Fruit fly (Drosophila melanogaster): ENCODE results near the gene CG4617.

Gene CG4617

DNA sequence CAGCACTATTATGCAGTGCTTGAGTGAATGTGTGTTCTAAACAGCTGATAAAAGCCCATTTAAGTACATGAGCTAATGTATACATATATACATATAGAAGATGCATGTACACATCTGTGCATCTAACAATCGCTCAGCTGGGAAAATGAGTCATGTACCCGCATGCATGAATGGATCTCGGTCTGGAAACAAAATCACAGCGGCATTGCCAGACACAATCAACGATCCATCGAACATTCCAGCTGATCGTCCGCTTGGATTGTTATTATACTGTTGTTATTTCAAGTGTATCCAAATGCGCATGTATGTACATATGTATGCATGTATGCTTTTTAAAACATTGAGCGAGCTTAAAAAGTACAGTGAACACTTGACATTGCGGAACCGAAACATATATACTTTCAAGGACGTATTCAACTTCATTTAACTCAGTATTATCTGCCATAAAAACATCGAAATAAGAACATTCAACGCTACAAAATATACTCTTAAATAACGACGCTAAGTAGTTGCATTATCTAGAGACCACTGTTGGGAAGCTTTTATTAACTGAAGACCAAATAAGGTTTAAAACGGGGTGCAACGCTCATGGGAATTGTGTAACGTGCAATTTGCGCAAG lies 8.9 kb downstream of the CG4617 start (continued):
- TF ChIP-seq CG31224 (GFP tag; IDR thresholded peaks at IDR 0.05) = 0 out of 2 replicates have a peak, but pooled peaks have one; percentile 38
- TF ChIP-seq Xrp1 (GFP tag; IDR thresholded peaks at IDR 0.05) = peak; percentile 68
- peak; percentile 8 for TF ChIP-seq CTCF (GFP tag; optimal IDR thresholded peaks at IDR 0.05)
- TF ChIP-seq Atf6 (GFP tag; IDR thresholded peaks at IDR 0.05) = peak; percentile 57; the same call in 1 of the 2 replicates
- peak; percentile 56 for TF ChIP-seq CG4730 (GFP tag; IDR thresholded peaks at IDR 0.05)
- TF ChIP-seq ATbp (GFP tag; optimal IDR thresholded peaks at IDR 0.05) = peak; percentile 52
- peak; percentile 53 for TF ChIP-seq CG9876 (GFP tag; optimal IDR thresholded peaks at IDR 0.05)
- peak; percentile 8 for TF ChIP-seq CG12744 (GFP tag; optimal IDR thresholded peaks at IDR 0.05)
- TF ChIP-seq sna (GFP tag; IDR thresholded peaks at IDR 0.05; ENCODE audit: partially characterized antibody) = no peak
- TF ChIP-seq sd (tag; optimal IDR thresholded peaks at IDR 0.05) = peak; percentile 42
- peak; percentile 68 for TF ChIP-seq Hr3 (GFP tag; optimal IDR thresholded peaks at IDR 0.05)
- peak; percentile 86 for TF ChIP-seq CG9817 (tag; optimal IDR thresholded peaks at IDR 0.05)
- TF ChIP-seq so (GFP tag; IDR thresholded peaks at IDR 0.05) = peak; percentile 47; the same call in 2 of the 3 replicates
- no peak for TF ChIP-seq Elba2 (GFP tag; optimal IDR thresholded peaks at IDR 0.05)
- peak; percentile 68 for TF ChIP-seq CG12942 (GFP tag; optimal IDR thresholded peaks at IDR 0.05)
- TF ChIP-seq CG30020 (tag; optimal IDR thresholded peaks at IDR 0.05) = peak; percentile 10
- TF ChIP-seq Doc2 (GFP tag; IDR thresholded peaks at IDR 0.05) = no peak
- TF ChIP-seq HLH4C (GFP tag; IDR thresholded peaks at IDR 0.05; ENCODE audit: partially characterized antibody) = no peak
- peak; percentile 80 for TF ChIP-seq stc (GFP tag; IDR thresholded peaks at IDR 0.05)
- TF ChIP-seq CG30403 (GFP tag; optimal IDR thresholded peaks at IDR 0.05) = peak; percentile 73
- peak; percentile 54 for TF ChIP-seq CG18619 (GFP tag; optimal IDR thresholded peaks at IDR 0.05)
- TF ChIP-seq repo (GFP tag; optimal IDR thresholded peaks at IDR 0.05) = peak; percentile 66
- peak; percentile 62; the same call in 1 of the 2 replicates for TF ChIP-seq CG11247 (GFP tag; IDR thresholded peaks at IDR 0.05)
- peak; percentile 71 for TF ChIP-seq CG10979 (tag; optimal IDR thresholded peaks at IDR 0.05)
- no peak for TF ChIP-seq Hand (GFP tag; optimal IDR thresholded peaks at IDR 0.05)
- peak; percentile 58 for TF ChIP-seq Hmr (GFP tag; optimal IDR thresholded peaks at IDR 0.05)
- TF ChIP-seq CG12155 (GFP tag; optimal IDR thresholded peaks at IDR 0.05) = peak; percentile 52
- TF ChIP-seq CG10543 (GFP tag; optimal IDR thresholded peaks at IDR 0.05) = peak; percentile 78
- TF ChIP-seq tup (GFP tag; optimal IDR thresholded peaks at IDR 0.05) = no peak
- peak; percentile 80 for TF ChIP-seq CG17328 (GFP tag; IDR thresholded peaks at IDR 0.05)
- no peak for TF ChIP-seq Jarid2 (GFP tag; optimal IDR thresholded peaks at IDR 0.05)
- peak; percentile 12 for TF ChIP-seq D19B (GFP tag; optimal IDR thresholded peaks at IDR 0.05)
- peak; percentile 54 for TF ChIP-seq CG8089 (GFP tag; optimal IDR thresholded peaks at IDR 0.05)
- peak; percentile 43 for TF ChIP-seq CG10431 (GFP tag; optimal IDR thresholded peaks at IDR 0.05)
- no peak for TF ChIP-seq pros (GFP tag; optimal IDR thresholded peaks at IDR 0.05)
- peak; percentile 54; the same call in 2 of the 3 replicates for TF ChIP-seq CG2889 (GFP tag; IDR thresholded peaks at IDR 0.05)
- peak; percentile 51 for TF ChIP-seq CG14710 (tag; optimal IDR thresholded peaks at IDR 0.05)
- TF ChIP-seq bowl (GFP tag; IDR thresholded peaks at IDR 0.05) = peak; percentile 76
- peak; percentile 67 for TF ChIP-seq ems (GFP tag; optimal IDR thresholded peaks at IDR 0.05)
- TF ChIP-seq rib (GFP tag; IDR thresholded peaks at IDR 0.05) = no peak
- no peak for TF ChIP-seq Sry-β (GFP tag; optimal IDR thresholded peaks at IDR 0.05)
- TF ChIP-seq Poxn (GFP tag; IDR thresholded peaks at IDR 0.05) = no peak
- peak; percentile 58 for TF ChIP-seq Camta (GFP tag; optimal IDR thresholded peaks at IDR 0.05)
- TF ChIP-seq CG17359 (tag; optimal IDR thresholded peaks at IDR 0.05) = peak; percentile 91
- TF ChIP-seq nom (GFP tag; optimal IDR thresholded peaks at IDR 0.05) = peak; percentile 4
- TF ChIP-seq Myb (GFP tag; optimal IDR thresholded peaks at IDR 0.05) = peak; percentile 52
- peak; percentile 73 for TF ChIP-seq mam (GFP tag; optimal IDR thresholded peaks at IDR 0.05)
- TF ChIP-seq CG16813 (GFP tag; IDR thresholded peaks at IDR 0.05; ENCODE audit: partially characterized antibody) = no peak
- TF ChIP-seq CG7556 (GFP tag; optimal IDR thresholded peaks at IDR 0.05) = peak; percentile 46
- peak; percentile 86 for TF ChIP-seq CG7839 (tag; optimal IDR thresholded peaks at IDR 0.05)

All from whole organism, embryonic.